Worm (Caenorhabditis elegans) whole organism, L2 larva: Measurements from ENCODE around the gene Y43F8B.18.

Experiments
- C34F6.9 ChIP-seq: fragments of 150-350 bp; optimal IDR thresholded peaks from 2 replicates; lab custom pipeline; 2014; ENCODE audit warnings: missing biosample characterization, missing genetic modification characterization
- F13H6.1 ChIP-seq: sonication (generic microtip); optimal IDR thresholded peaks from 2 replicates; lab custom pipeline; 2016; ENCODE audit warnings: missing genetic modification characterization, missing compliant biosample characterization
- R02D3.7 ChIP-seq: fragments of 150-350 bp; optimal IDR thresholded peaks from 2 replicates; lab custom pipeline; 2014; ENCODE audit warnings: missing biosample characterization, missing genetic modification characterization
- ZK546.5 ChIP-seq: sonication (generic microtip); optimal IDR thresholded peaks from 2 replicates; lab custom pipeline; 2017; ENCODE audit warnings: missing biosample characterization, missing genetic modification characterization
- alr-1 ChIP-seq: fragments of 150-350 bp; optimal IDR thresholded peaks from 2 replicates; lab custom pipeline; 2014; ENCODE audit warnings: missing biosample characterization, missing genetic modification characterization
- aly-2 ChIP-seq: fragments of 150-350 bp; optimal IDR thresholded peaks from 2 replicates; lab custom pipeline; 2014; ENCODE audit warnings: missing biosample characterization, missing genetic modification characterization
- ama-1 ChIP-seq: fragments of 150-350 bp; optimal IDR thresholded peaks from 2 replicates; lab custom pipeline; 2018; ENCODE audit warnings: inconsistent platforms
- blmp-1 ChIP-seq: sonication (generic microtip); optimal IDR thresholded peaks from 2 replicates; lab custom pipeline; 2017; ENCODE audit warnings: missing genetic modification characterization, mild to moderate bottlenecking, missing compliant biosample characterization, antibody characterized with exemption, moderate library complexity; ENCODE audit not compliant: insufficient read depth
- ceh-16 ChIP-seq: fragments of 150-350 bp; optimal IDR thresholded peaks from 2 replicates; lab custom pipeline; 2014; ENCODE audit warnings: missing biosample characterization, missing genetic modification characterization
- crh-2 ChIP-seq: sonication (generic microtip); optimal IDR thresholded peaks from 2 replicates; lab custom pipeline; 2017; ENCODE audit warnings: missing biosample characterization, missing genetic modification characterization
- dmd-4 ChIP-seq: sonication (generic microtip); optimal IDR thresholded peaks from 2 replicates; lab custom pipeline; 2017; ENCODE audit warnings: missing biosample characterization, missing genetic modification characterization
- egl-27 ChIP-seq: sonication (generic microtip); optimal IDR thresholded peaks from 3 replicates; lab custom pipeline; 2017; ENCODE audit warnings: missing biosample characterization, missing genetic modification reagents, missing genetic modification characterization
- elt-1 ChIP-seq: fragments of 150-350 bp; optimal IDR thresholded peaks from 2 replicates; lab custom pipeline; 2014; ENCODE audit warnings: missing biosample characterization, missing genetic modification characterization
- fos-1 ChIP-seq: fragments of 150-350 bp; optimal IDR thresholded peaks from 2 replicates; lab custom pipeline; 2014; ENCODE audit warnings: missing biosample characterization, missing genetic modification characterization
- gmeb-1 ChIP-seq: fragments of 150-350 bp; optimal IDR thresholded peaks from 2 replicates; lab custom pipeline; 2014; ENCODE audit warnings: missing biosample characterization, missing genetic modification characterization
- mab-5 ChIP-seq: fragments of 150-350 bp; optimal IDR thresholded peaks from 2 replicates; lab custom pipeline; 2014; ENCODE audit warnings: missing biosample characterization, missing genetic modification characterization
- mbf-1 ChIP-seq: sonication (generic microtip); optimal IDR thresholded peaks from 2 replicates; lab custom pipeline; 2017; ENCODE audit warnings: missing biosample characterization, missing genetic modification characterization
- mdl-1 ChIP-seq, 2 experiments: fragments of 150-350 bp in 1 of 2; sonication (generic microtip) in 1 of 2; optimal IDR thresholded peaks; 2 replicates each; lab custom pipeline; 2017; ENCODE audit warnings: missing biosample characterization in 2 of 2, missing genetic modification characterization in 2 of 2
- nhr-10 ChIP-seq: sonication (generic microtip); optimal IDR thresholded peaks from 2 replicates; lab custom pipeline; 2017; ENCODE audit warnings: missing biosample characterization, missing genetic modification characterization
- nhr-11 ChIP-seq: fragments of 150-350 bp; optimal IDR thresholded peaks from 2 replicates; lab custom pipeline; 2014; ENCODE audit warnings: missing biosample characterization, missing genetic modification characterization
- nhr-12 ChIP-seq: fragments of 150-350 bp; optimal IDR thresholded peaks from 2 replicates; lab custom pipeline; 2014; ENCODE audit warnings: missing biosample characterization, missing genetic modification characterization
- nhr-129 ChIP-seq: fragments of 150-350 bp; optimal IDR thresholded peaks from 2 replicates; lab custom pipeline; 2014; ENCODE audit warnings: missing biosample characterization, missing genetic modification characterization
- nhr-21 ChIP-seq: fragments of 150-350 bp; optimal IDR thresholded peaks from 2 replicates; lab custom pipeline; 2014; ENCODE audit warnings: missing biosample characterization, missing genetic modification characterization
- nhr-23 ChIP-seq: fragments of 150-350 bp; optimal IDR thresholded peaks from 2 replicates; lab custom pipeline; 2014; ENCODE audit warnings: missing biosample characterization, missing genetic modification reagents, missing genetic modification characterization
- nhr-77 ChIP-seq: fragments of 150-350 bp; optimal IDR thresholded peaks from 2 replicates; lab custom pipeline; 2014; ENCODE audit warnings: missing biosample characterization, missing genetic modification characterization
- peb-1 ChIP-seq: fragments of 150-350 bp; optimal IDR thresholded peaks from 2 replicates; lab custom pipeline; 2014; ENCODE audit warnings: missing biosample characterization, missing genetic modification characterization
- skn-1 ChIP-seq: sonication (generic microtip); optimal IDR thresholded peaks from 2 replicates; lab custom pipeline; 2017; ENCODE audit warnings: missing biosample characterization, missing genetic modification characterization
- snpc-4 ChIP-seq: fragments of 150-350 bp; optimal IDR thresholded peaks from 2 replicates; lab custom pipeline; 2014; ENCODE audit warnings: missing biosample characterization, missing genetic modification characterization
- unc-39 ChIP-seq: fragments of 150-350 bp; optimal IDR thresholded peaks from 2 replicates; lab custom pipeline; 2014; ENCODE audit warnings: missing biosample characterization, missing genetic modification characterization
- unc-55 ChIP-seq: fragments of 150-350 bp; sonication (generic microtip); optimal IDR thresholded peaks from 3 replicates; lab custom pipeline; 2014; ENCODE audit warnings: missing biosample characterization, missing genetic modification reagents, missing genetic modification characterization
- zag-1 ChIP-seq: fragments of 150-350 bp; optimal IDR thresholded peaks from 2 replicates; lab custom pipeline; 2014; ENCODE audit warnings: missing biosample characterization, missing genetic modification characterization
- ztf-11 ChIP-seq: sonication (generic microtip); optimal IDR thresholded peaks from 2 replicates; lab custom pipeline; 2017; ENCODE audit warnings: missing biosample characterization, missing genetic modification characterization
- ztf-4 ChIP-seq: fragments of 150-350 bp; optimal IDR thresholded peaks from 2 replicates; lab custom pipeline; 2014; ENCODE audit warnings: missing biosample characterization, missing genetic modification characterization

The Y43F8B.18 gene

ce11 chrV:19510352-19510751 is 24.6 kb downstream of the Y43F8B.18 start:
- TF ChIP-seq snpc-4 (no peak), mdl-1 (tag; optimal IDR thresholded peaks at IDR 0.05; lab: Kevin White, UChicago) (no peak), gmeb-1 (tag; lab: Kevin White, UChicago) (no peak), mbf-1 (tag; lab: Kevin White, UChicago) (no peak), ceh-16 (tag; lab: Kevin White, UChicago) (no peak), zag-1 (no peak), nhr-11 (no peak), crh-2 (tag; lab: Kevin White, UChicago) (no peak), aly-2 (tag; lab: Kevin White, UChicago) (no peak), F13H6.1 (tag; lab: Kevin White, UChicago) (no peak), ZK546.5 (tag; lab: Kevin White, UChicago) (no peak), R02D3.7 (tag; lab: Kevin White, UChicago) (no peak), nhr-23 (tag; lab: Kevin White, UChicago) (no peak), nhr-77 (tag; lab: Kevin White, UChicago) (no peak), ztf-4 (tag; lab: Kevin White, UChicago) (no peak), elt-1 (tag; lab: Kevin White, UChicago) (no peak), ama-1 (lab: Kevin White, UChicago) (no peak), alr-1 (no peak), fos-1 (tag; lab: Kevin White, UChicago) (no peak)

ce11 chrV:19510925-19511324 is 25.1 kb downstream of the Y43F8B.18 start:
- TF ChIP-seq nhr-12 (tag; lab: Kevin White, UChicago) (no peak), C34F6.9 (no peak), gmeb-1 (tag; lab: Kevin White, UChicago) (no peak), ztf-11 (tag; lab: Kevin White, UChicago) (no peak), unc-55 (GFP tag; lab: Kevin White, UChicago) (no peak), nhr-21 (tag; lab: Kevin White, UChicago) (no peak), egl-27 (tag; lab: Kevin White, UChicago) (no peak), fos-1 (tag; lab: Kevin White, UChicago) (no peak), skn-1 (tag; lab: Kevin White, UChicago) (no peak)

- TF ChIP-seq nhr-129 (no peak), egl-27 (tag; lab: Kevin White, UChicago) (no peak), nhr-21 (tag; lab: Kevin White, UChicago) (no peak), alr-1 (no peak), mab-5 (tag; lab: Kevin White, UChicago) (no peak), ztf-11 (tag; lab: Kevin White, UChicago) (no peak), blmp-1 (tag; lab: Kevin White, UChicago) (no peak), nhr-77 (tag; lab: Kevin White, UChicago) (no peak), aly-2 (tag; lab: Kevin White, UChicago) (no peak), peb-1 (no peak), gmeb-1 (tag; lab: Kevin White, UChicago) (no peak)
These were observed 26.6 kb downstream of the Y43F8B.18 start, which contains the start of gene Y43F8B.19 for ce11 chrV:19512260-19512947. Gene Y43F8B.19, minus strand, starts transcription at chrV:19512310.

- no peak for TF ChIP-seq nhr-77 (tag; lab: Kevin White, UChicago)
- no peak for TF ChIP-seq gmeb-1 (tag; lab: Kevin White, UChicago)
- TF ChIP-seq skn-1 (tag; lab: Kevin White, UChicago) = no peak
- TF ChIP-seq nhr-21 (tag; lab: Kevin White, UChicago) = no peak
- TF ChIP-seq peb-1 = no peak
These were observed 27.8 kb downstream of the Y43F8B.18 start, which contains the start of gene phy-4 for ce11 chrV:19513552-19513951. Gene phy-4, minus strand, starts transcription at chrV:19513652.

- TF ChIP-seq nhr-10 (no peak), elt-1 (tag; lab: Kevin White, UChicago) (no peak), unc-39 (tag; lab: Kevin White, UChicago) (no peak), nhr-129 (no peak), mbf-1 (tag; lab: Kevin White, UChicago) (no peak), mdl-1 (tag; optimal IDR thresholded peaks at IDR 0.05; lab: Kevin White, UChicago) (no peak), mab-5 (tag; lab: Kevin White, UChicago) (no peak), alr-1 (no peak), fos-1 (tag; lab: Kevin White, UChicago) (no peak), nhr-23 (tag; lab: Kevin White, UChicago) (no peak), nhr-77 (tag; lab: Kevin White, UChicago) (no peak), nhr-11 (no peak), dmd-4 (tag; lab: Kevin White, UChicago) (no peak), ztf-11 (tag; lab: Kevin White, UChicago) (no peak)
- TF ChIP-seq, all 48 proteins: peak for 0
These were observed 32.8 kb downstream of the Y43F8B.18 start for ce11 chrV:19518468-19519168.
